Fruit fly (Drosophila melanogaster): ENCODE measurements around the gene eIF4H1.

eIF4H1 gene

DNA sequence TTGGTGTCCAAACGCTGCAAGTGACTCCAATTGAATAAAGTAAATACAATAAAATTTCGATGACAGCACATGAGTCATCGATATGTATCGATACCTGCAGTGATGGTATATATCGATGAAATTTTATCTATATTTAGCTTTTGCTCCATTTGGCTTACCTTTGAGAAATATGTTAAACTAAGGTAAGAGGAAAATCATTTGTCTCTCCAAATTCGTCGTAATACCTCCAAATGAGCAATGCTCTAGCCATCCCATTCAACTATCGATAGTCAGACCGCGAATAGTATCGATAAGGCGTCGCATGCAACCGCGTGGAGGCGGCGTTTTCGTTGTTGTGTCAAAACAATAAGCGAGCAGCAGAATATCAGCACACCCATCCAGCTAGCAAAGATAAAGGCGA lies 7.2 kb upstream of the eIF4H1 start, which contains the start of the genes Cdc50 and rngo (continued):
- TF ChIP-seq NfI (GFP tag; optimal IDR thresholded peaks at IDR 0.05) (no peak), CG6689 (GFP tag; IDR thresholded peaks at IDR 0.05) (no peak), sug (tag; optimal IDR thresholded peaks at IDR 0.05) (peak; percentile 36), CG10959 (GFP tag; IDR thresholded peaks at IDR 0.05) (no peak), stwl (tag; optimal IDR thresholded peaks at IDR 0.05) (peak; percentile 62), C15 (GFP tag; IDR thresholded peaks at IDR 0.05) (no peak), CG2129 (GFP tag; IDR thresholded peaks at IDR 0.05; ENCODE audit: partially characterized antibody) (peak; percentile 99), esg (GFP tag; conservative IDR thresholded peaks at IDR 0.05) (no peak), CG7963 (GFP tag; IDR thresholded peaks at IDR 0.05; ENCODE audit: partially characterized antibody) (peak; percentile 92), Bdp1 (GFP tag; optimal IDR thresholded peaks at IDR 0.05) (no peak), hkb (optimal IDR thresholded peaks at IDR 0.05) (no peak), hkb (GFP tag; IDR thresholded peaks at IDR 0.05) (no peak), CG30403 (GFP tag; optimal IDR thresholded peaks at IDR 0.05) (peak; percentile 43), CG10543 (GFP tag; optimal IDR thresholded peaks at IDR 0.05) (no peak), CG10274 (GFP tag; optimal IDR thresholded peaks at IDR 0.05) (no peak), Doc2 (GFP tag; IDR thresholded peaks at IDR 0.05) (no peak), slou (GFP tag; optimal IDR thresholded peaks at IDR 0.05) (no peak), Awh (GFP tag; IDR thresholded peaks at IDR 0.05) (no peak), run (tag; optimal IDR thresholded peaks at IDR 0.05) (no peak), kay (GFP tag; optimal IDR thresholded peaks at IDR 0.05) (peak; percentile 56), rib (GFP tag; IDR thresholded peaks at IDR 0.05) (no peak), CG10431 (GFP tag; optimal IDR thresholded peaks at IDR 0.05) (no peak), Chrac-16 (GFP tag; optimal IDR thresholded peaks at IDR 0.05) (no peak), Lpt (GFP tag; optimal IDR thresholded peaks at IDR 0.05) (no peak), usp (GFP tag; optimal IDR thresholded peaks at IDR 0.05) (no peak), CG17186 (GFP tag; optimal IDR thresholded peaks at IDR 0.05) (peak; percentile 79), Ets97D (GFP tag; optimal IDR thresholded peaks at IDR 0.05) (peak; percentile 81), Dek (tag; optimal IDR thresholded peaks at IDR 0.05) (no peak), zf30C (GFP tag; optimal IDR thresholded peaks at IDR 0.05) (no peak), tgo (GFP tag; IDR thresholded peaks at IDR 0.05) (no peak), CG3407 (GFP tag; optimal IDR thresholded peaks at IDR 0.05) (no peak), CG17912 (GFP tag; optimal IDR thresholded peaks at IDR 0.05) (no peak), Dbx (GFP tag; IDR thresholded peaks at IDR 0.05) (no peak), Camta (GFP tag; optimal IDR thresholded peaks at IDR 0.05) (peak; percentile 26), wor (GFP tag; IDR thresholded peaks at IDR 0.05) (no peak), CG4730 (GFP tag; IDR thresholded peaks at IDR 0.05) (no peak), CG43689 (GFP tag; IDR thresholded peaks at IDR 0.05) (no peak), CG5245 (GFP tag; optimal IDR thresholded peaks at IDR 0.05) (no peak), CG8388 (GFP tag; optimal IDR thresholded peaks at IDR 0.05) (no peak), CG17328 (GFP tag; IDR thresholded peaks at IDR 0.05) (no peak), CG17359 (tag; optimal IDR thresholded peaks at IDR 0.05) (no peak), Dip2 (GFP tag; IDR thresholded peaks at IDR 0.05) (no peak), ato (GFP tag; IDR thresholded peaks at IDR 0.05; ENCODE audit: partially characterized antibody) (peak; percentile 91), nerfin-1 (tag; optimal IDR thresholded peaks at IDR 0.05) (no peak), gsb-n (tag; optimal IDR thresholded peaks at IDR 0.05) (no peak), CG2116 (GFP tag; optimal IDR thresholded peaks at IDR 0.05) (peak; percentile 99), row (GFP tag; IDR thresholded peaks at IDR 0.05) (peak; percentile 67), cg (GFP tag; optimal IDR thresholded peaks at IDR 0.05) (peak; percentile 45), CG18764 (GFP tag; optimal IDR thresholded peaks at IDR 0.05) (no peak), CG8944 (GFP tag; optimal IDR thresholded peaks at IDR 0.05) (no peak), Max (GFP tag; optimal IDR thresholded peaks at IDR 0.05) (peak; percentile 60), vnd (GFP tag; IDR thresholded peaks at IDR 0.05; ENCODE audit: partially characterized antibody) (peak; percentile 99), Myb (GFP tag; optimal IDR thresholded peaks at IDR 0.05) (peak; percentile 45)
